Fruit fly (Drosophila melanogaster): Measurements from ENCODE around the gene CG7246.
A peak's percentile ranks its signal among the peaks of the same experiment; 100 is the strongest.

Gene CG7246

DNA sequence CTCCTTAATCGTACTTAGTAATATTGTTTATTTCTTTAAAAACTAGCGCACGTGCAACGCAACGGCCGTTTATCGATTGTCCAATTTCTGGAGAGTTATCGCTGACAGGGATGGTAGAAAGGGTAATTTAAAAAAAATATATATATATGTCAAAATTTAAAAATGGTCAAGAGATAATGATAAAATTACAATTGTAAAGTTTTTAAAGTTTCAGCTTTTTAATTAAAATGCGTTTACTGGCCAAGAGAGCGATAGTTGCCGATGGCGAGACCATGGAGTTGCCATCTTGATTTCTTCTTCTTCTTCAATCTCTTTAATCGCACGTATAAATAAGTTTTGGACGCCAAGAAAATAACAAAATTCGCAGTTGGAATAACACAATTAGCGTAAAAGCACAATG, at the start of gene CG7246, which contains the start of gene HP1b (continued):
- peak; percentile 45 for TF ChIP-seq Rx (GFP tag; IDR thresholded peaks at IDR 0.05)
- peak; percentile 22 for TF ChIP-seq CG7271 (tag; optimal IDR thresholded peaks at IDR 0.05)
- TF ChIP-seq Deaf1 (tag; optimal IDR thresholded peaks at IDR 0.05): peak; percentile 27
- TF ChIP-seq CG6791 (GFP tag; IDR thresholded peaks at IDR 0.05; ENCODE audit: partially characterized antibody): peak; percentile 58; the same call in 1 of the 3 replicates
- peak; percentile 75 for TF ChIP-seq CG34224 (GFP tag; IDR thresholded peaks at IDR 0.05; ENCODE audit: partially characterized antibody)
- TF ChIP-seq ftz-f1 (GFP tag; optimal IDR thresholded peaks at IDR 0.05): peak; percentile 49
- TF ChIP-seq CG33557 (GFP tag; optimal IDR thresholded peaks at IDR 0.05): peak; percentile 51
- TF ChIP-seq esg (GFP tag; conservative IDR thresholded peaks at IDR 0.05): peak; percentile 71
- TF ChIP-seq CG18599 (GFP tag; optimal IDR thresholded peaks at IDR 0.05): peak; percentile 66
- peak; percentile 42 for TF ChIP-seq Vsx1 (GFP tag; optimal IDR thresholded peaks at IDR 0.05)

- no peak for TF ChIP-seq fd3F (GFP tag; optimal IDR thresholded peaks at IDR 0.05)
- TF ChIP-seq CG8281 (tag; optimal IDR thresholded peaks at IDR 0.05): peak; percentile 85
- TF ChIP-seq Med (GFP tag): peak; percentile 14
- TF ChIP-seq CG11723 (GFP tag; optimal IDR thresholded peaks at IDR 0.05): no peak
- TF ChIP-seq pros (GFP tag; optimal IDR thresholded peaks at IDR 0.05): peak; percentile 91
- peak; percentile 11 for TF ChIP-seq kni (GFP tag; optimal IDR thresholded peaks at IDR 0.05)
- peak; percentile 78 for TF ChIP-seq gsb-n (tag; optimal IDR thresholded peaks at IDR 0.05)
- peak; percentile 53 for TF ChIP-seq CG5180 (GFP tag; optimal IDR thresholded peaks at IDR 0.05)
- peak; percentile 11 for TF ChIP-seq abd-A (tag; optimal IDR thresholded peaks at IDR 0.05)
These were observed 49.4 kb upstream of the CG7246 start for dm6 chrX:9130243-9130642.

DNA sequence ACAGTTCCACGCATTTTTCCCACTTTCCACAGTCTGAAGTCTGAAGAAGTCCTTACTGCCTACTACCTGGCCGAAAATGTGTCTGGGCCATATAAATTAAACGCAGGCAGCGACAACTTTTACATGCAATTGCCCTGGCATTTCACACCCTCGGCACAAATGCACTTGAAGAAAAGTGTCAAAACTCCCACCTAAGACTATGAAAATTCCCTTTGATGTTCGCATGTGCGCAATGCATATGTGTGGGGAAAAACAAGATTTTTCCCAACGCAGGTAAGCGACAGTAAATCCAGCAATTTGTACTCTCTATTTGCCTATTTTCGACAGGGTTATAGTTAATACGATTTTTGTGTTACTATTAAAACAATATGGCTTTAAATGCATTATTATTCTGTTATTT, 48.6 kb upstream of the CG7246 start:
- TF ChIP-seq CG7556 (GFP tag; optimal IDR thresholded peaks at IDR 0.05): peak; percentile 1
- no peak for TF ChIP-seq jigr1 (GFP tag; IDR thresholded peaks at IDR 0.05)
- no peak for TF ChIP-seq crp (GFP tag; optimal IDR thresholded peaks at IDR 0.05)
- no peak for TF ChIP-seq CG9609 (GFP tag; optimal IDR thresholded peaks at IDR 0.05)
- peak in 1 of 2 experiments; percentile 81 for TF ChIP-seq tll (GFP tag; optimal IDR thresholded peaks at IDR 0.05)
- no peak for TF ChIP-seq Mes4 (GFP tag; optimal IDR thresholded peaks at IDR 0.05)
- TF ChIP-seq CG2199 (GFP tag; IDR thresholded peaks at IDR 0.05): 0 out of 3 replicates have a peak, but pooled peaks have one; percentile 22
- peak; percentile 1 for TF ChIP-seq grau (tag; optimal IDR thresholded peaks at IDR 0.05)
- peak in 1 of 2 experiments; percentile 50 for TF ChIP-seq eve (GFP tag; optimal IDR thresholded peaks at IDR 0.05)
- TF ChIP-seq CG11398 (GFP tag; optimal IDR thresholded peaks at IDR 0.05): no peak
- TF ChIP-seq MTF-1 (GFP tag; optimal IDR thresholded peaks at IDR 0.05; ENCODE audit: borderline replicate concordance): no peak
- TF ChIP-seq gcm2 (GFP tag; optimal IDR thresholded peaks at IDR 0.05): no peak
- TF ChIP-seq Med (GFP tag): peak; percentile 35
- peak; percentile 64 for TF ChIP-seq CG15479 (GFP tag; optimal IDR thresholded peaks at IDR 0.05)
- TF ChIP-seq zf30C (GFP tag; optimal IDR thresholded peaks at IDR 0.05): peak; percentile 73
- peak; percentile 9 for TF ChIP-seq gem (tag; optimal IDR thresholded peaks at IDR 0.05)
- TF ChIP-seq twi (tag; optimal IDR thresholded peaks at IDR 0.05): peak; percentile 68
- TF ChIP-seq salm (tag; optimal IDR thresholded peaks at IDR 0.05): no peak
- no peak for TF ChIP-seq Jarid2 (GFP tag; optimal IDR thresholded peaks at IDR 0.05)
- TF ChIP-seq cad (GFP tag; optimal IDR thresholded peaks at IDR 0.05): peak; percentile 81
- no peak for TF ChIP-seq Asciz (GFP tag; optimal IDR thresholded peaks at IDR 0.05)
- peak; percentile 42 for TF ChIP-seq zen (tag; optimal IDR thresholded peaks at IDR 0.05)
- no peak for TF ChIP-seq CG13123 (GFP tag; optimal IDR thresholded peaks at IDR 0.05)
- 0 out of 3 replicates have a peak, but pooled peaks have one; percentile 5 for TF ChIP-seq row (GFP tag; IDR thresholded peaks at IDR 0.05)
